Worm (Caenorhabditis elegans) whole organism, L1 larva: ENCODE data around the gene C03C10.2.

Source experiments
- Y116A8C.19 ChIP-seq: sonication (generic microtip); optimal IDR thresholded peaks from 2 replicates; lab custom pipeline; 2016; ENCODE audit warnings: missing compliant biosample characterization, missing genetic modification characterization, borderline replicate concordance
- alr-1 ChIP-seq: fragments of 200-800 bp; sonication (Bioruptor generic); optimal IDR thresholded peaks from 2 replicates; lab custom pipeline; 2018; ENCODE audit warnings: borderline replicate concordance, mild to moderate bottlenecking, missing genetic modification characterization, missing compliant biosample characterization
- blmp-1 ChIP-seq: fragments of 150-350 bp; optimal IDR thresholded peaks from 2 replicates; lab custom pipeline; 2014; ENCODE audit warnings: missing biosample characterization, missing genetic modification characterization
- ceh-8 ChIP-seq: fragments of 200-800 bp; sonication (Bioruptor generic); optimal IDR thresholded peaks from 2 replicates; lab custom pipeline; 2018; ENCODE audit warnings: mild to moderate bottlenecking, missing genetic modification characterization, moderate library complexity, missing compliant biosample characterization
- egl-27 ChIP-seq, 2 experiments: fragments of 150-350 bp in 1 of 2; sonication (generic microtip); optimal IDR thresholded peaks; 3 replicates each; lab custom pipeline; 2017 to 2018; ENCODE audit warnings: missing biosample characterization in 2 of 2, missing genetic modification characterization in 2 of 2, missing genetic modification reagents in 2 of 2
- hlh-4 ChIP-seq: sonication (generic microtip); optimal IDR thresholded peaks from 2 replicates; lab custom pipeline; 2016; ENCODE audit warnings: mild to moderate bottlenecking, missing genetic modification characterization, missing compliant biosample characterization
- nhr-237 ChIP-seq: fragments of 150-350 bp; optimal IDR thresholded peaks from 2 replicates; lab custom pipeline; 2014; ENCODE audit warnings: missing biosample characterization, missing genetic modification characterization
- nhr-76 ChIP-seq: sonication (generic microtip); optimal IDR thresholded peaks from 2 replicates; lab custom pipeline; 2017; ENCODE audit warnings: missing biosample characterization, missing genetic modification characterization
- pqm-1 ChIP-seq: sonication (generic microtip); optimal IDR thresholded peaks from 3 replicates; lab custom pipeline; 2017; ENCODE audit warnings: missing biosample characterization, missing genetic modification characterization
- skn-1 ChIP-seq: fragments of 150-350 bp; optimal IDR thresholded peaks from 2 replicates; lab custom pipeline; 2014; ENCODE audit warnings: missing biosample characterization, missing genetic modification characterization
- snpc-4 ChIP-seq: fragments of 150-350 bp; optimal IDR thresholded peaks from 2 replicates; lab custom pipeline; 2014; ENCODE audit warnings: missing biosample characterization, missing genetic modification characterization
- unc-130 ChIP-seq: fragments of 150-350 bp; optimal IDR thresholded peaks from 2 replicates; lab custom pipeline; 2017; ENCODE audit warnings: missing biosample characterization, missing genetic modification characterization, inconsistent platforms
- unc-30 ChIP-seq: sonication (generic microtip); optimal IDR thresholded peaks from 2 replicates; lab custom pipeline; 2017; ENCODE audit warnings: missing biosample characterization, missing genetic modification characterization
- xbp-1 ChIP-seq: sonication (generic microtip); optimal IDR thresholded peaks from 2 replicates; lab custom pipeline; 2016; ENCODE audit warnings: missing genetic modification characterization, missing compliant biosample characterization

DNA sequence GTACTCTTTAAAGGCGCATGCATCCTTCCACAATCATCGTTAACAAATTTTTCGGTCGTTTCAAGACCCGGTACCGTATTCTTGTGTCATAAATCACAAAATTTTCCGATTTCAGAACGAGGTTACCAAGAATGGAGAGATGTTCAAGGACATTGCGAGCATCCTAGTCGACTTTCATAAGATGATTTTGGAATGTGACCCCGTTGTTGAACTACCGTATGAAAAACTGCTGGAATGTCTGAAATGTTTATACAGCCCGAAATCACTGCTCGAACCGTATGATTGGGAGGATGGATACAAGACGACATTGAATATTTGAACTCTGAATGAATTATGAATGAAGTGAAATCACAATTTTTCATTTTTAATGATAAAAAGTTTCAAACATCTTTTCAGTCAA is 2.1 kb downstream of the C03C10.2 start:
- no peak for TF ChIP-seq hlh-4 (tag; lab: Kevin White, UChicago)
- TF ChIP-seq xbp-1 (tag; lab: Kevin White, UChicago), result no peak
- TF ChIP-seq unc-130 (tag; lab: Kevin White, UChicago), result no peak
- no peak for TF ChIP-seq nhr-76 (tag; lab: Kevin White, UChicago)
- no peak for TF ChIP-seq alr-1 (tag; lab: Kevin White, UChicago)
- no peak for TF ChIP-seq nhr-237
- TF ChIP-seq unc-30 (tag; lab: Kevin White, UChicago), result no peak
- TF ChIP-seq snpc-4 (tag; lab: Kevin White, UChicago), result no peak
- no peak for TF ChIP-seq pqm-1
- no peak for TF ChIP-seq Y116A8C.19 (tag; lab: Kevin White, UChicago)
- TF ChIP-seq ceh-8 (GFP tag; lab: Kevin White, UChicago), result no peak
- no peak for TF ChIP-seq egl-27 (tag; optimal IDR thresholded peaks at IDR 0.05; lab: Kevin White, UChicago)
- no peak for TF ChIP-seq skn-1
- no peak for TF ChIP-seq blmp-1
